Worm (Caenorhabditis elegans) whole organism, L2 larva: ENCODE results near the gene nhr-127.

Source experiments
- R02D3.7 ChIP-seq: fragments of 150-350 bp; optimal IDR thresholded peaks from 2 replicates; lab custom pipeline; 2014; ENCODE audit warnings: missing biosample characterization, missing genetic modification characterization
- ceh-16 ChIP-seq: fragments of 150-350 bp; optimal IDR thresholded peaks from 2 replicates; lab custom pipeline; 2014; ENCODE audit warnings: missing biosample characterization, missing genetic modification characterization
- elt-1 ChIP-seq: fragments of 150-350 bp; optimal IDR thresholded peaks from 2 replicates; lab custom pipeline; 2014; ENCODE audit warnings: missing biosample characterization, missing genetic modification characterization
- lin-39 ChIP-seq: fragments of 150-350 bp; optimal IDR thresholded peaks from 2 replicates; lab custom pipeline; 2014; ENCODE audit warnings: missing biosample characterization, missing genetic modification reagents, missing genetic modification characterization
- mab-5 ChIP-seq: fragments of 150-350 bp; optimal IDR thresholded peaks from 2 replicates; lab custom pipeline; 2014; ENCODE audit warnings: missing biosample characterization, missing genetic modification characterization
- nhr-237 ChIP-seq: fragments of 150-350 bp; optimal IDR thresholded peaks from 2 replicates; lab custom pipeline; 2014; ENCODE audit warnings: missing biosample characterization, missing genetic modification characterization
- sem-4 ChIP-seq: fragments of 150-350 bp; optimal IDR thresholded peaks from 2 replicates; lab custom pipeline; 2014; ENCODE audit warnings: missing biosample characterization, missing genetic modification reagents, missing genetic modification characterization
- skn-1 ChIP-seq: sonication (generic microtip); optimal IDR thresholded peaks from 2 replicates; lab custom pipeline; 2017; ENCODE audit warnings: missing biosample characterization, missing genetic modification characterization
- sma-3 ChIP-seq: sonication (generic microtip); optimal IDR thresholded peaks from 2 replicates; lab custom pipeline; 2016; ENCODE audit warnings: missing genetic modification reagents, missing genetic modification characterization, missing compliant biosample characterization
- ztf-11 ChIP-seq: sonication (generic microtip); optimal IDR thresholded peaks from 2 replicates; lab custom pipeline; 2017; ENCODE audit warnings: missing biosample characterization, missing genetic modification characterization
- ztf-4 ChIP-seq: fragments of 150-350 bp; optimal IDR thresholded peaks from 2 replicates; lab custom pipeline; 2014; ENCODE audit warnings: missing biosample characterization, missing genetic modification characterization

DNA sequence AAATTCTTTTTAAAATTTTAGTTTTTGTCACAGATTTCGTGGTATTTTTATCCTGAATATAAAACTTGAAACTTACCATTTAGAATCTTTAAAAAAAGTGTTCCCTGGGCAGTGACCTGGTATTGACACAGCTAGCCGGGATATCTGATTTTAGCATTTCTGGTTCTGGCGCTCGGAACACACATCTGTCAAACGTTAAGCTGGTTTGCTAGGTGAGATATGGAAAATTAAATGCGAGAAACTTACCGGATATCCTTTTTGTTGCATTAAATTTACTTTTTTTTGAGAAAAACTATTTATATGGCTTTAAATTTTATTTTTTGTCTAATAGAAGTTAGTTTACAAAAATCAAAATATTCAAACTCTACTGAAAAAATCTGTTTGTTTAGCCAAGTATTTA lies 26.0 kb downstream of the nhr-127 start, which contains the start of gene F28G4.4:
- TF ChIP-seq sem-4 (tag; lab: Kevin White, UChicago) (no peak), skn-1 (tag; lab: Kevin White, UChicago) (no peak), ztf-11 (tag; lab: Kevin White, UChicago) (no peak), nhr-237 (tag; lab: Kevin White, UChicago) (no peak), sma-3 (GFP tag; lab: Kevin White, UChicago) (no peak), ceh-16 (no peak), R02D3.7 (tag; lab: Kevin White, UChicago) (no peak), lin-39 (tag; lab: Kevin White, UChicago) (no peak), ztf-4 (tag; lab: Kevin White, UChicago) (no peak), mab-5 (tag; lab: Kevin White, UChicago) (no peak), elt-1 (no peak)
